Worm (Caenorhabditis elegans) whole organism, L4/young adult: ENCODE data around the gene T04A6.2.

Experiments
- W03F9.2 ChIP-seq: fragments of 150-350 bp; optimal IDR thresholded peaks from 2 replicates; lab custom pipeline; 2014; ENCODE audit warnings: missing biosample characterization, missing genetic modification characterization
- him-1 ChIP-seq: sonication (generic microtip); optimal IDR thresholded peaks from 2 replicates; lab custom pipeline; 2016; ENCODE audit warnings: missing genotype, missing genetic modification reagents, missing genetic modification characterization, missing compliant biosample characterization

DNA sequence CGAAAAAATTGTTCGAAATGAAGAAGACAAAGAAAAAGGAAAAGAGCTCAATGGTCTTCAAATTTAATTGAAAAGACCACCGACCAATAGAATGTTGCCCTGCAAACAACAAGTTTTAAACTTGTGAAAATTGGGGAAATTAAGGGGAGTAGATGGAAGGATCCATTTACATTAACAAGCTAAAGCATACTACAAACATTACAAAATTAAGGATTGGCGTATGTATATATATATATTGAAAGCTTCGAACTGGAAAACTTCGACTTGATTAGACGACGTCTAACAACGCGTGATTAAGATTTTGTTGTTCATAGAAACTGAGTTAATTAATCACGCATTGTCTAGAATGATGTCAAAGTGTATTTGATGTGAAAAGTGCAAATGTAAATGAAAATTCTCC, 26.4 kb upstream of the T04A6.2 start, which contains the start of gene R13A5.15:
- TF ChIP-seq him-1 (no peak), W03F9.2 (no peak)
